Fruit fly (Drosophila melanogaster): ENCODE results near the gene CG14313.
A peak's percentile ranks its signal among the peaks of the same experiment; 100 is the strongest.

Gene CG14313

DNA sequence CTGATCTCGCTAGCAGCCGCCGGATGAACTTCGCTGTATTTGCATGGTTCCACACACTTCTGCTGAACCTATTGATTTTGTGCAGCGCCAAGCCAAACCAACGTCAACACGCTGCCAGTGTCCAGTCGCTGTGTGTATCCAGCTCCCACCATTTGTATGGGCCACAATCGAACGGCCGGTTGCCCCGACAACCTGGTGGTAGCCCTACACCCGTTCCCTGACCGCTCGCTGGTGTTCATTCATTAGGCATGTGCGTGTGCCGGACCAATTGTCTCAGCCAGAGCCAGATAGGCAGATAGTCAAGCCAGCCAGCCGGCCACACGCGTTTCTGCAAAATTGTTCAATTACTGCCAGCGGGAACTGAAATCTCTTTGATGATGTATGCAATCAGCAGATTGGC is at the start of gene CG14313:
Gene CG14313 (minus strand): TSS at position 101 of the 400 bp plus-strand sequence.
- TF ChIP-seq Mnt (GFP tag; optimal IDR thresholded peaks at IDR 0.05): no peak
- TF ChIP-seq CG14711 (tag; optimal IDR thresholded peaks at IDR 0.05): no peak
- TF ChIP-seq CG1620 (GFP tag; optimal IDR thresholded peaks at IDR 0.05): no peak
- no peak for TF ChIP-seq tj (GFP tag; optimal IDR thresholded peaks at IDR 0.05)
- no peak for TF ChIP-seq cnc (optimal IDR thresholded peaks at IDR 0.05)
- TF ChIP-seq CG11617 (GFP tag; optimal IDR thresholded peaks at IDR 0.05): no peak
- no peak for TF ChIP-seq CG7101 (tag; optimal IDR thresholded peaks at IDR 0.05)
- no peak for TF ChIP-seq ovo (GFP tag; optimal IDR thresholded peaks at IDR 0.05)

DNA sequence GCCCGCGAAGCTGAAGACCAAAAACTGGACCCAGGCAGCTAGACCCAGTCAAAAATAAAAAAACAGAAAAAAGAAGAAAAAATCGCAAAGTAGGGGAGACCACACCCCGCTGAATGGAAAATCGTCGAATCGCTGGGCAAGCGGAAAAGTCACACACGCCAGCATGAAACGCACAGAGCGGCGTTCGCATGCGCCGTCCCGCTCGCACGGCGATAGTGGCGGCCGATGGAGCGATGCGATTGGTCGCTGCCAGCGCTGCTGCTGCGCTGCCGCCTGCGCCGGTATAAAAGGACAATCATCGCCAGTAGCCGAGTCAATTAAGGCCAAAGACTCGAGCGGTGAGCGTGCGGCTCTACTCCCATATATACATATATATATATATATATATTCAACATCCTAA is 44.1 kb upstream of the CG14313 start, which contains the start of gene repo:
Gene repo (plus strand): TSS at position 314 of the 400 bp plus-strand sequence.
- TF ChIP-seq pad (GFP tag; optimal IDR thresholded peaks at IDR 0.05) (peak; percentile 13), tj (GFP tag; optimal IDR thresholded peaks at IDR 0.05) (peak; percentile 1), CG12768 (GFP tag; optimal IDR thresholded peaks at IDR 0.05) (no peak), bab1 (GFP tag; optimal IDR thresholded peaks at IDR 0.05) (no peak)

DNA sequence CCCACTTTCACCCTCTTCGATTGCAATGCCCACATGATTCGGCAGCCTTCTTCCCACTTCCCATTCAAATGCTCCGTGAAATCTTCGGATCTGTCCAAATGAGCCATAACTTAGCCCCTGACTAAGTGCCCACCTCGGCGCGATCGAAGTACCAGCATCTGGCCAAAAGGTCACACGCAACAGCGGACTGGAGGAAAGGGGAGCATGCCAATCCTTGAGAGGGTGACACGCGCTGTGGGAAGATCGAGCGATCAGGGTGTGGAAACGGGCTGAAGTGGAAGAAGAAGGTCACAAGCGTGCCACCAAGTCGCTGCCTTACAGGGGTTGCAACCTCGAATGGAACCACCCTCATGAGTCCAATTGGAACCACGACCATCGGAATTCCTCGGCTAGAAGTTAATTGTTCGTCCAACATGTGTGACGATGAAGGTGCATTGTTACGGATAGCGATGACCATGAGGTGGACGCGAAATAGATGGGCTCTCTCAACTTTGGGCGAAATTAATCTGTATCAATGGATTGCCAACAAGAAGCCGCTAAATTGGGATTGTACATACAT is 43.0 kb upstream of the CG14313 start:
- TF ChIP-seq CG12768 (GFP tag; optimal IDR thresholded peaks at IDR 0.05) (no peak), Mnt (GFP tag; optimal IDR thresholded peaks at IDR 0.05) (no peak), kay (GFP tag; ENCODE audit: borderline replicate concordance) (no peak), cic (GFP tag; optimal IDR thresholded peaks at IDR 0.05) (no peak), Clk (GFP tag; optimal IDR thresholded peaks at IDR 0.05) (no peak), toe (GFP tag; optimal IDR thresholded peaks at IDR 0.05) (no peak), bab1 (GFP tag; optimal IDR thresholded peaks at IDR 0.05) (no peak), cnc (optimal IDR thresholded peaks at IDR 0.05) (no peak), ovo (GFP tag; optimal IDR thresholded peaks at IDR 0.05) (no peak), CG1620 (GFP tag; optimal IDR thresholded peaks at IDR 0.05) (no peak), Crg-1 (GFP tag; optimal IDR thresholded peaks at IDR 0.05) (no peak), tj (GFP tag; optimal IDR thresholded peaks at IDR 0.05) (no peak), CG11617 (GFP tag; optimal IDR thresholded peaks at IDR 0.05) (no peak), CG7101 (tag; optimal IDR thresholded peaks at IDR 0.05) (no peak), Hr96 (GFP tag; optimal IDR thresholded peaks at IDR 0.05) (no peak)

DNA sequence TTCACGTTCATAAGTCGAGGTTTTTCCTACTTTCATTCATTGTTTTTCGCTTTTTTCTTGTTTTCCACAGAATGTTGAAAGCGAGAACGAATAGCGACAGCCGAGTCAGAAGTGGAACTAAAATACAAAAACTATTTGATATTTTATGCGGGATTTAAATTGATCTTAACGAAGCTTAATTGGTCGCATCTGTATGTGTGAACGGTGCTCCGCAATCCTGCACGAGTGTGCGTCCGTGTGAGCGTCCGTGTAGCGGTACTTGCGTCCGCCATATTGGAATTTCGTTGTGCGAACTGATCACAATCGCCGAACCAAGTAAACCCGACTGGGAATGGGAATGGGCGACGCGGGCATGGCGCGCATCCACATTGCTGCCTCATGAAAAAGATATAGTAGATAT is 40.4 kb upstream of the CG14313 start:
- TF ChIP-seq CG5204 (GFP tag; optimal IDR thresholded peaks at IDR 0.05) (no peak), CG7045 (GFP tag; optimal IDR thresholded peaks at IDR 0.05) (no peak), CG1620 (GFP tag; optimal IDR thresholded peaks at IDR 0.05) (no peak), pad (GFP tag; optimal IDR thresholded peaks at IDR 0.05) (no peak), CG11617 (GFP tag; optimal IDR thresholded peaks at IDR 0.05) (no peak), CG7101 (tag; optimal IDR thresholded peaks at IDR 0.05) (no peak), Hr96 (GFP tag; optimal IDR thresholded peaks at IDR 0.05) (no peak), cnc (optimal IDR thresholded peaks at IDR 0.05) (no peak), CG12768 (GFP tag; optimal IDR thresholded peaks at IDR 0.05) (no peak), ovo (GFP tag; optimal IDR thresholded peaks at IDR 0.05) (no peak), Crg-1 (GFP tag; optimal IDR thresholded peaks at IDR 0.05) (no peak), Mnt (GFP tag; optimal IDR thresholded peaks at IDR 0.05) (no peak), kay (GFP tag; ENCODE audit: borderline replicate concordance) (no peak), toe (GFP tag; optimal IDR thresholded peaks at IDR 0.05) (no peak), cic (GFP tag; optimal IDR thresholded peaks at IDR 0.05) (no peak), tj (GFP tag; optimal IDR thresholded peaks at IDR 0.05) (no peak), bab1 (GFP tag; optimal IDR thresholded peaks at IDR 0.05) (no peak), CG14711 (tag; optimal IDR thresholded peaks at IDR 0.05) (no peak)

DNA sequence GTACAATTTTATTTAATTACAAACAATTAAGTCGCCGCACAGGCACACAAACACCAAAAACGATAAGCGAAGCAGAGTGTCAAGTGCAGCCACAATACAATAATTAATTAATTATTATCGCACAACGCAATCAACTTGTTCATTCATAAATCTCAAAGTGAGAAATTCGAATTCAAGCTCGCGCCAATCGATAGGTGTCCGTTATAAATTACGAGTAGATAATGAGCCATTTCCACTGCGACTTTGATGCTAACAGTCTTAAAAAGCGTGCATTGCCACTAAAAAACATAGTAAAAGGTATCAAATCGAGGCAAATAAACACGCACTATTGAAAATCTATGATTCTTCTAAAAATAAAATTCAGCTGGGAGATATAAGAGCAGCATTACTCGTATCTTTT is 38.5 kb upstream of the CG14313 start:
- TF ChIP-seq Mnt (GFP tag; optimal IDR thresholded peaks at IDR 0.05) (no peak), cic (GFP tag; optimal IDR thresholded peaks at IDR 0.05) (peak; percentile 16)

DNA sequence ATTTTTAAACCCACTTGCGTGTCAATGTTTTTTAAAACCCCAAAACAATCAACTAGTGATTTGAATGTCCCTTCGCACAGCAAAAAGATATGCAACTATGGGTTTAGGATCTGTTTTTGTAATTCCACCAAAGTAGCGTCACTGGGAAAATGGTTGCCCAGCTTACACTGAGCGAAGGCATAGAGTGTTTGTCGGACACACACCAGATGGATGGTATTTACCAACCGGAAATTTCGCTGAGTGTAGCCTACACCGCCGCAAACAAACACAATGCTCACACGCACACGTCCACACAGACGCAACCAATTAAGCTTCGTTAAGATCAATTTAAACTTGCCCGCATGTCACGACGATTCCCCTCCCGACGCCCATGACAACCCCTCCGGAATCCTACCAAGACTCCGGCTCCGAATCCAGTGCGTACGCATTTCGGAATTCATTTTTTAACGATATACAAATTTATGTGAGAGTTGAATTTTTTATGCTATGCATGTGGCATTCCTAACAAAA is 37.0 kb upstream of the CG14313 start:
- TF ChIP-seq CG12768 (GFP tag; optimal IDR thresholded peaks at IDR 0.05): peak; percentile 40
- no peak for TF ChIP-seq bab1 (GFP tag; optimal IDR thresholded peaks at IDR 0.05)

DNA sequence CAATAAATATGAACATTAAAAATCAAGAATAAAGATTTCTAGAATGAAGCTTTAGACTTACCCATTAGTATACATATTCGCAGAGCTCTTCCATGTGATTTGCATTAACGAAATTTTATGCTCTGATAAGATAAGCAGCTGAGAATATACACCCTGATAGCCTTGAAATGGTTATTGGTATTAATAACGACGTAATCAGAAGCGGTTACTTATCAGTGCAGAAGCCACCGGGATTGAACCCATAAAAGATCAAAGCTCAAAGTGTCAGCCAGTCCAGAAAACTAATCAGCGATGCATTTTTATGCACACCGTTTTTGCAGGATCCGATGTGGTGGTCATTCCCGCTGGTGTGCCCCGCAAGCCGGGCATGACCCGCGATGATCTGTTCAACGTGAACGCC is 35.6 kb upstream of the CG14313 start:
- TF ChIP-seq CG12768 (GFP tag; optimal IDR thresholded peaks at IDR 0.05): no peak
- no peak for TF ChIP-seq ovo (GFP tag; optimal IDR thresholded peaks at IDR 0.05)
- no peak for TF ChIP-seq CG1620 (GFP tag; optimal IDR thresholded peaks at IDR 0.05)
- TF ChIP-seq cic (GFP tag; optimal IDR thresholded peaks at IDR 0.05): no peak
- no peak for TF ChIP-seq CG7101 (tag; optimal IDR thresholded peaks at IDR 0.05)
- no peak for TF ChIP-seq bab1 (GFP tag; optimal IDR thresholded peaks at IDR 0.05)
- no peak for TF ChIP-seq CG14711 (tag; optimal IDR thresholded peaks at IDR 0.05)
- no peak for TF ChIP-seq Mnt (GFP tag; optimal IDR thresholded peaks at IDR 0.05)
- TF ChIP-seq toe (GFP tag; optimal IDR thresholded peaks at IDR 0.05): no peak

DNA sequence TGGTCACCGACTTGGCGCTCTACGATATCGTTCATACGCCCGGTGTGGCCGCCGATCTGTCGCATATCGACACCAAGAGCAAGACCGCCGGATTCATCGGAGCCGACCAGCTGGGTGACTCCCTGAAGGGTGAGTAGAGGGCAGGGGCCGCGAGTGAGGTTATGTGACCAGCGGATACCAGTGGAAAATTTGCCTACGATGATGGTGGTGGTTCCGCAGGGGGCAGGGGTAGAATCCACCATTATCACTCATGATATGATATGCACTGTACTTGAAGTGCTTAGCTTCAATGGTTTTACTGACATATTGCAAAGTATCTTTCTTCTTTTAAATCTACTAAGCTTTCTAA is 35.0 kb upstream of the CG14313 start:
- TF ChIP-seq CG33017 (tag; optimal IDR thresholded peaks at IDR 0.05) (no peak), Mnt (GFP tag; optimal IDR thresholded peaks at IDR 0.05) (no peak), CG5204 (GFP tag; optimal IDR thresholded peaks at IDR 0.05) (no peak), CG7101 (tag; optimal IDR thresholded peaks at IDR 0.05) (no peak), Crg-1 (GFP tag; optimal IDR thresholded peaks at IDR 0.05) (no peak), cnc (optimal IDR thresholded peaks at IDR 0.05) (no peak), pad (GFP tag; optimal IDR thresholded peaks at IDR 0.05) (no peak), CG1620 (GFP tag; optimal IDR thresholded peaks at IDR 0.05) (no peak), Clk (GFP tag; optimal IDR thresholded peaks at IDR 0.05) (no peak), CG7045 (GFP tag; optimal IDR thresholded peaks at IDR 0.05) (no peak), toe (GFP tag; optimal IDR thresholded peaks at IDR 0.05) (no peak), tj (GFP tag; optimal IDR thresholded peaks at IDR 0.05) (no peak), kay (GFP tag; ENCODE audit: borderline replicate concordance) (no peak), Hr96 (GFP tag; optimal IDR thresholded peaks at IDR 0.05) (no peak), CG14711 (tag; optimal IDR thresholded peaks at IDR 0.05) (no peak)
